Worm (Caenorhabditis elegans) whole organism, L1 larva: Measurements from ENCODE around the gene D2007.2.

Source experiments
- C16A3.4 ChIP-seq: fragments of 150-350 bp; optimal IDR thresholded peaks from 2 replicates; lab custom pipeline; 2014; ENCODE audit warnings: missing biosample characterization, missing genetic modification characterization
- C34B4.2 ChIP-seq: sonication (generic microtip); optimal IDR thresholded peaks from 2 replicates; lab custom pipeline; 2017; ENCODE audit warnings: mild to moderate bottlenecking, missing genetic modification characterization, missing compliant biosample characterization
- alr-1 ChIP-seq: fragments of 200-800 bp; sonication (Bioruptor generic); optimal IDR thresholded peaks from 2 replicates; lab custom pipeline; 2018; ENCODE audit warnings: borderline replicate concordance, mild to moderate bottlenecking, missing genetic modification characterization, missing compliant biosample characterization
- ama-1 ChIP-seq: fragments of 150-350 bp; optimal IDR thresholded peaks from 2 replicates; lab custom pipeline; 2014
- blmp-1 ChIP-seq: fragments of 150-350 bp; optimal IDR thresholded peaks from 2 replicates; lab custom pipeline; 2014; ENCODE audit warnings: missing biosample characterization, missing genetic modification characterization
- ceh-63 ChIP-seq: fragments of 200-800 bp; sonication (Bioruptor generic); optimal IDR thresholded peaks from 2 replicates; lab custom pipeline; 2018; ENCODE audit warnings: mild to moderate bottlenecking, missing genetic modification characterization, missing compliant biosample characterization
- ceh-8 ChIP-seq: fragments of 200-800 bp; sonication (Bioruptor generic); optimal IDR thresholded peaks from 2 replicates; lab custom pipeline; 2018; ENCODE audit warnings: mild to moderate bottlenecking, missing genetic modification characterization, moderate library complexity, missing compliant biosample characterization
- ces-1 ChIP-seq: fragments of 150-350 bp; optimal IDR thresholded peaks from 2 replicates; lab custom pipeline; 2014; ENCODE audit warnings: missing biosample characterization, missing genetic modification reagents, missing genetic modification characterization
- dpl-1 ChIP-seq, 3 experiments: fragments of 150-350 bp in 2 of 3; sonication (generic microtip) in 1 of 3; optimal IDR thresholded peaks; 2 replicates each; lab custom pipeline; 2014 to 2017; ENCODE audit warnings: missing biosample characterization in 3 of 3, missing genetic modification characterization in 3 of 3, missing genetic modification reagents in 3 of 3
- dsc-1 ChIP-seq: sonication (generic microtip); optimal IDR thresholded peaks from 2 replicates; lab custom pipeline; 2016; ENCODE audit warnings: mild to moderate bottlenecking, missing genetic modification characterization, missing compliant biosample characterization
- efl-1 ChIP-seq, 4 experiments: fragments of 150-350 bp; optimal IDR thresholded peaks in 3 of 4; peaks in 1 of 4; 1 replicate in 1 of 4; 2 replicates in 3 of 4; lab custom pipeline; 2014; ENCODE audit warnings: missing biosample characterization in 2 of 4, missing genetic modification characterization in 2 of 4, missing genetic modification reagents in 2 of 4
- efl-3 ChIP-seq: fragments of 200-800 bp; sonication (Bioruptor generic); optimal IDR thresholded peaks from 2 replicates; lab custom pipeline; 2018; ENCODE audit warnings: mild to moderate bottlenecking, missing genetic modification characterization, missing compliant biosample characterization
- egl-13 ChIP-seq: sonication (generic microtip); optimal IDR thresholded peaks from 2 replicates; lab custom pipeline; 2016; ENCODE audit warnings: missing genotype, missing genetic modification reagents, missing genetic modification characterization, missing compliant biosample characterization
- elt-2 ChIP-seq: sonication (generic microtip); optimal IDR thresholded peaks from 2 replicates; lab custom pipeline; 2016; ENCODE audit warnings: missing genetic modification characterization, mild to moderate bottlenecking, inconsistent platforms, missing compliant biosample characterization, missing genetic modification reagents
- ets-5 ChIP-seq: fragments of 200-800 bp; sonication (Bioruptor generic); IDR thresholded peaks from 2 replicates; pipeline ENCODE4 v1.3.6; 2022; ENCODE audit warnings: missing genetic modification characterization, missing compliant biosample characterization
- fkh-10 ChIP-seq: sonication (generic microtip); optimal IDR thresholded peaks from 2 replicates; lab custom pipeline; 2017; ENCODE audit warnings: missing biosample characterization, missing genetic modification reagents, missing genetic modification characterization
- fkh-8 ChIP-seq: sonication (generic microtip); optimal IDR thresholded peaks from 2 replicates; lab custom pipeline; 2016; ENCODE audit warnings: mild to moderate bottlenecking, missing genetic modification characterization, missing compliant biosample characterization
- fos-1 ChIP-seq: fragments of 150-350 bp; optimal IDR thresholded peaks from 2 replicates; lab custom pipeline; 2014; ENCODE audit warnings: missing biosample characterization, missing genetic modification characterization
- hlh-17 ChIP-seq: fragments of 200-800 bp; sonication (Bioruptor generic); optimal IDR thresholded peaks from 2 replicates; lab custom pipeline; 2018; ENCODE audit warnings: missing genetic modification characterization, mild to moderate bottlenecking, missing compliant biosample characterization, moderate library complexity, borderline replicate concordance
- hlh-4 ChIP-seq: sonication (generic microtip); optimal IDR thresholded peaks from 2 replicates; lab custom pipeline; 2016; ENCODE audit warnings: mild to moderate bottlenecking, missing genetic modification characterization, missing compliant biosample characterization
- irx-1 ChIP-seq: sonication (generic microtip); optimal IDR thresholded peaks from 2 replicates; lab custom pipeline; 2016; ENCODE audit warnings: missing genetic modification characterization, missing compliant biosample characterization
- jun-1 ChIP-seq: fragments of 150-350 bp; optimal IDR thresholded peaks from 2 replicates; lab custom pipeline; 2014; ENCODE audit warnings: missing biosample characterization, missing genetic modification reagents, missing genetic modification characterization
- lin-14 ChIP-seq: fragments of 200-800 bp; sonication (Bioruptor generic); optimal IDR thresholded peaks from 2 replicates; lab custom pipeline; 2018; ENCODE audit warnings: mild to moderate bottlenecking, missing genetic modification characterization, moderate library complexity, missing compliant biosample characterization
- lin-35 ChIP-seq, 2 experiments: fragments of 150-350 bp; optimal IDR thresholded peaks; 2 replicates each; lab custom pipeline; 2014; ENCODE audit warnings: missing biosample characterization in 2 of 2, missing genetic modification characterization in 2 of 2, missing genetic modification reagents in 2 of 2
- lin-39 ChIP-seq: fragments of 150-350 bp; optimal IDR thresholded peaks from 2 replicates; lab custom pipeline; 2014; ENCODE audit warnings: missing biosample characterization, missing genetic modification reagents, missing genetic modification characterization
- lsy-2 ChIP-seq, 2 experiments: fragments of 150-350 bp; optimal IDR thresholded peaks; 2 replicates each; lab custom pipeline; 2014; ENCODE audit warnings: missing biosample characterization in 2 of 2, missing genetic modification characterization in 2 of 2
- mdl-1 ChIP-seq, 2 experiments: fragments of 150-350 bp; optimal IDR thresholded peaks; 2 replicates each; lab custom pipeline; 2014 to 2017; ENCODE audit warnings: missing biosample characterization in 2 of 2, missing genetic modification characterization in 2 of 2, inconsistent platforms in 1 of 2
- mep-1 ChIP-seq: fragments of 150-350 bp; optimal IDR thresholded peaks from 2 replicates; lab custom pipeline; 2014; ENCODE audit warnings: missing biosample characterization, missing genetic modification characterization
- nhr-11 ChIP-seq: fragments of 150-350 bp; optimal IDR thresholded peaks from 2 replicates; lab custom pipeline; 2014; ENCODE audit warnings: missing biosample characterization, missing genetic modification characterization
- nhr-19 ChIP-seq: fragments of 200-800 bp; sonication (Bioruptor generic); conservative IDR thresholded peaks from 2 replicates; pipeline ENCODE4 v1.3.6; 2022; ENCODE audit warnings: missing genetic modification characterization, missing compliant biosample characterization
- nhr-28 ChIP-seq: fragments of 150-350 bp; optimal IDR thresholded peaks from 2 replicates; lab custom pipeline; 2014; ENCODE audit warnings: missing biosample characterization, missing genetic modification characterization
- nhr-85 ChIP-seq: sonication (generic microtip); peaks from one replicate; lab custom pipeline; 2016; ENCODE audit warnings: missing genetic modification characterization, inconsistent platforms, missing compliant biosample characterization
- pax-3 ChIP-seq: fragments of 200-800 bp; sonication (Bioruptor generic); optimal IDR thresholded peaks from 2 replicates; lab custom pipeline; 2018; ENCODE audit warnings: mild to moderate bottlenecking, missing genetic modification characterization, moderate library complexity, missing compliant biosample characterization
- rnt-1 ChIP-seq: sonication (generic microtip); optimal IDR thresholded peaks from 2 replicates; lab custom pipeline; 2016; ENCODE audit warnings: mild to moderate bottlenecking, missing genetic modification characterization, moderate library complexity, missing compliant biosample characterization
- skn-1 ChIP-seq: fragments of 150-350 bp; optimal IDR thresholded peaks from 2 replicates; lab custom pipeline; 2014; ENCODE audit warnings: missing biosample characterization, missing genetic modification characterization
- snpc-4 ChIP-seq: fragments of 150-350 bp; optimal IDR thresholded peaks from 2 replicates; lab custom pipeline; 2014; ENCODE audit warnings: missing biosample characterization, missing genetic modification characterization
- snu-23 ChIP-seq: sonication (generic microtip); optimal IDR thresholded peaks from 2 replicates; lab custom pipeline; 2016; ENCODE audit warnings: missing genetic modification characterization, missing compliant biosample characterization
- sox-4 ChIP-seq: sonication (generic microtip); optimal IDR thresholded peaks from 2 replicates; lab custom pipeline; 2016; ENCODE audit warnings: missing genetic modification characterization, missing compliant biosample characterization
- sptf-1 ChIP-seq: fragments of 150-350 bp; optimal IDR thresholded peaks from 2 replicates; lab custom pipeline; 2014; ENCODE audit warnings: missing biosample characterization, missing genetic modification characterization
- swsn-7 ChIP-seq: sonication (generic microtip); optimal IDR thresholded peaks from 2 replicates; lab custom pipeline; 2016; ENCODE audit warnings: missing genetic modification characterization, missing compliant biosample characterization
- tbx-2 ChIP-seq: sonication (generic microtip); optimal IDR thresholded peaks from 2 replicates; lab custom pipeline; 2016; ENCODE audit warnings: missing genetic modification characterization, missing compliant biosample characterization
- tlp-1 ChIP-seq: fragments of 150-350 bp; optimal IDR thresholded peaks from 2 replicates; lab custom pipeline; 2014; ENCODE audit warnings: missing biosample characterization, missing genetic modification characterization
- unc-130 ChIP-seq: fragments of 150-350 bp; optimal IDR thresholded peaks from 2 replicates; lab custom pipeline; 2017; ENCODE audit warnings: missing biosample characterization, missing genetic modification characterization, inconsistent platforms
- unc-30 ChIP-seq: sonication (generic microtip); optimal IDR thresholded peaks from 2 replicates; lab custom pipeline; 2017; ENCODE audit warnings: missing biosample characterization, missing genetic modification characterization
- unc-62 ChIP-seq: fragments of 150-350 bp; optimal IDR thresholded peaks from 2 replicates; lab custom pipeline; 2014; ENCODE audit warnings: missing biosample characterization, missing genetic modification reagents, missing genetic modification characterization
- unc-98 ChIP-seq: fragments of 200-800 bp; sonication (Bioruptor generic); IDR thresholded peaks from 2 replicates; pipeline ENCODE4 v1.3.6; 2022; ENCODE audit warnings: missing genetic modification characterization, missing compliant biosample characterization
- vab-15 ChIP-seq: sonication (generic microtip); optimal IDR thresholded peaks from 2 replicates; lab custom pipeline; 2017; ENCODE audit warnings: missing genotype, mild to moderate bottlenecking, missing genetic modification characterization, missing compliant biosample characterization
- ztf-4 ChIP-seq: fragments of 150-350 bp; optimal IDR thresholded peaks from 2 replicates; lab custom pipeline; 2014; ENCODE audit warnings: missing biosample characterization, missing genetic modification characterization

The D2007.2 gene

ce11 chrIII:8100960-8101359, 47.8 kb upstream of the D2007.2 start, which contains the start of gene plk-1 (continued):
- TF ChIP-seq fkh-10 (GFP tag; lab: Kevin White, UChicago) (no peak), ama-1 (lab: Kevin White, UChicago) (no peak), ztf-4 (tag; lab: Kevin White, UChicago) (no peak), mdl-1 (tag; optimal IDR thresholded peaks at IDR 0.05; lab: Kevin White, UChicago) (peak in 1 of 2 experiments; percentile 2), efl-3 (GFP tag; lab: Kevin White, UChicago) (no peak), C16A3.4 (tag; lab: Kevin White, UChicago) (no peak), lin-35 (GFP tag; optimal IDR thresholded peaks at IDR 0.05; lab: Kevin White, UChicago) (peak; percentile 72 to 91), ces-1 (GFP tag; lab: Kevin White, UChicago) (no peak), jun-1 (tag; lab: Kevin White, UChicago) (no peak), lsy-2 (tag; optimal IDR thresholded peaks at IDR 0.05; lab: Kevin White, UChicago) (peak; percentile 43 to 68), elt-2 (no peak), nhr-28 (tag; lab: Kevin White, UChicago) (no peak), nhr-19 (GFP tag; lab: Robert Waterston, UW) (no peak), sptf-1 (no peak), hlh-4 (tag; lab: Kevin White, UChicago) (no peak), C34B4.2 (no peak), alr-1 (no peak), dsc-1 (no peak), lin-39 (tag; lab: Kevin White, UChicago) (no peak), pax-3 (tag; lab: Kevin White, UChicago) (no peak), ceh-8 (GFP tag; lab: Kevin White, UChicago) (no peak), swsn-7 (no peak), nhr-11 (no peak)

DNA sequence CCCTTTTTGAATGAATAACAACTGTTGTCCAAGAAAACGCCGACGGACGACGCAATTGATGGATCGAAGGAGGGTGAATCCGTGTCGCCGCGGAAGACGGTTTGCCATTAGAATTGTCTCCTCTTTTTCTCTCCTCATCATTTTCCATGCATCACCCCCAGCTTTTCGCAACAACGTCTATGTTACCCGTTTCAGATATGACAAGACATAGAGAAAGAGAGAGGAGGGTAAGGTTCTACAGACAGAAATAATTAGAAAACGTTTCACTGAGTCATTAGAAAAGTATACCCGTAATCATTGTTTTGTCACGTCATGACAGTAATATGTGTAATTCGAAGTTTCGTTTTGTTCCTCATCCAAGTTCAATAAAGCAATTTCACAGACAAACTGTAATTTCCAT, 43.0 kb upstream of the D2007.2 start:
- no peak for TF ChIP-seq efl-1 (optimal IDR thresholded peaks at IDR 0.05; lab: Kevin White, UChicago)
- peak in 1 of 2 experiments; percentile 88 for TF ChIP-seq efl-1 (GFP tag; optimal IDR thresholded peaks at IDR 0.05 in 1 of 2; lab: Kevin White, UChicago)
- no peak for TF ChIP-seq fkh-8 (tag; lab: Kevin White, UChicago)
- no peak for TF ChIP-seq sptf-1
- TF ChIP-seq blmp-1 = peak; percentile 12

DNA sequence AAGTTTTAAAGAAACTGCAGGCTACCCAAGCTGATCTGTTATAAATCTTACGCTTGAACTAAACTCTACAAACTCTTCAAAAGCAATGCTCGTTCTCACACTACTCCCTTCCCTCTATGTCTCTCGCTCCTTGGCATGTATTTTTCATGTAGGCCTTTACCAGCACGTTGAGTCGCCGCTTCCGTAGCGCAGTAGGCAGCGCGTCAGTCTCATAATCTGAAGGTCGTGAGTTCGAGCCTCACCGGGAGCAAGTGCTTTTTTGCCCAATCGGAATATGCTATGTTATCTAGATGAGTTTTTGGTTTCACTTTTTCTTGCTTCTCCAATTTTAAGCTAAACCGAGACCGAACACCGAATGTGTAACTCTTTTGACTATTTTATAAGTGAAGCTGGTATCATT, 42.3 kb upstream of the D2007.2 start:
- TF ChIP-seq ceh-63 (GFP tag; lab: Kevin White, UChicago) (no peak), lsy-2 (tag; optimal IDR thresholded peaks at IDR 0.05; lab: Kevin White, UChicago) (peak; percentile 52 to 68), vab-15 (tag; lab: Kevin White, UChicago) (peak; percentile 11), jun-1 (tag; lab: Kevin White, UChicago) (no peak), ama-1 (lab: Kevin White, UChicago) (no peak), mep-1 (peak; percentile 49), rnt-1 (tag; lab: Kevin White, UChicago) (peak; percentile 61), mdl-1 (tag; optimal IDR thresholded peaks at IDR 0.05; lab: Kevin White, UChicago) (peak in 1 of 2 experiments; percentile 47), fos-1 (tag; lab: Kevin White, UChicago) (no peak), sptf-1 (no peak), tbx-2 (tag; lab: Kevin White, UChicago) (peak; percentile 23), C34B4.2 (no peak), ceh-8 (GFP tag; lab: Kevin White, UChicago) (no peak), unc-62 (GFP tag; lab: Kevin White, UChicago) (no peak), skn-1 (tag; lab: Kevin White, UChicago) (peak; percentile 10), dsc-1 (peak; percentile 61), hlh-4 (tag; lab: Kevin White, UChicago) (no peak), hlh-17 (GFP tag; lab: Kevin White, UChicago) (no peak), lin-14 (GFP tag; lab: Kevin White, UChicago) (peak; percentile 52), unc-98 (GFP tag; lab: Robert Waterston, UW) (no peak), dpl-1 (GFP tag; optimal IDR thresholded peaks at IDR 0.05; lab: Kevin White, UChicago) (peak in 2 of 3 experiments; percentile 24 to 47), lin-35 (GFP tag; optimal IDR thresholded peaks at IDR 0.05; lab: Kevin White, UChicago) (peak; percentile 60 to 64), lin-39 (tag; lab: Kevin White, UChicago) (no peak), ets-5 (GFP tag; lab: Robert Waterston, UW) (no peak), unc-130 (tag; lab: Kevin White, UChicago) (no peak), tlp-1 (no peak), snpc-4 (tag; lab: Kevin White, UChicago) (no peak), ces-1 (GFP tag; lab: Kevin White, UChicago) (no peak), nhr-85 (tag; lab: Kevin White, UChicago) (no peak), irx-1 (no peak), unc-30 (tag; lab: Kevin White, UChicago) (no peak), egl-13 (tag; lab: Kevin White, UChicago) (no peak), sox-4 (tag; lab: Kevin White, UChicago) (no peak), nhr-19 (GFP tag; lab: Robert Waterston, UW) (peak; percentile 52; the same call in 1 of the 2 replicates), alr-1 (no peak), snu-23 (GFP tag; lab: Kevin White, UChicago) (peak; percentile 67)
